Worm (Caenorhabditis elegans) whole organism, midembryonic: ENCODE results near the gene C47E8.9.

Experiments
- T22C8.4 ChIP-seq: fragments of 200-800 bp; sonication (Bioruptor generic); IDR thresholded peaks from 2 replicates; pipeline ENCODE4 v1.3.6; 2022; ENCODE audit warnings: missing genetic modification characterization, missing compliant biosample characterization
- cog-1 ChIP-seq: sonication (generic microtip); optimal IDR thresholded peaks from 2 replicates; lab custom pipeline; 2016; ENCODE audit warnings: missing genetic modification characterization, missing compliant biosample characterization
- flt-1 ChIP-seq: fragments of 200-800 bp; sonication (Bioruptor generic); IDR thresholded peaks from 2 replicates; pipeline ENCODE4 v1.3.6; 2022; ENCODE audit warnings: missing genetic modification characterization, missing compliant biosample characterization
- klf-2 ChIP-seq: fragments of 200-800 bp; sonication (Bioruptor generic); conservative IDR thresholded peaks from 2 replicates; pipeline ENCODE4 v1.3.6; 2022; ENCODE audit warnings: missing genetic modification reagents, missing genetic modification characterization, missing compliant biosample characterization
- med-1 ChIP-seq: sonication (generic microtip); optimal IDR thresholded peaks from 2 replicates; lab custom pipeline; 2017; ENCODE audit warnings: missing genetic modification characterization, mild to moderate bottlenecking, missing compliant biosample characterization, antibody characterized with exemption, missing genetic modification reagents; ENCODE audit not compliant: insufficient read depth
- ref-1 ChIP-seq: fragments of 200-800 bp; sonication (Bioruptor generic); conservative IDR thresholded peaks from 2 replicates; pipeline ENCODE4 v1.3.6; 2022; ENCODE audit warnings: missing genetic modification reagents, missing genetic modification characterization, missing compliant biosample characterization
- tab-1 ChIP-seq: fragments of 200-800 bp; sonication (Bioruptor generic); IDR thresholded peaks from 2 replicates; pipeline ENCODE4 v1.3.6; 2022; ENCODE audit warnings: missing genetic modification characterization, missing compliant biosample characterization
- ztf-23 ChIP-seq: fragments of 200-800 bp; sonication (Bioruptor generic); IDR thresholded peaks from 2 replicates; pipeline ENCODE4 v1.3.6; 2022; ENCODE audit warnings: missing genetic modification reagents, missing genetic modification characterization, missing compliant biosample characterization
- ztf-29 ChIP-seq: fragments of 200-800 bp; sonication (Bioruptor generic); IDR thresholded peaks from 2 replicates; pipeline ENCODE4 v1.3.6; 2022; ENCODE audit warnings: missing genetic modification reagents, missing genetic modification characterization, missing compliant biosample characterization

C47E8.9 gene

ce11 chrV:14683926-14684325, 20.8 kb downstream of the C47E8.9 start:
- TF ChIP-seq flt-1 (GFP tag; lab: Robert Waterston, UW) = no peak
- TF ChIP-seq cog-1 (tag; lab: Kevin White, UChicago) = no peak
- TF ChIP-seq med-1 (GFP tag; lab: Kevin White, UChicago) = no peak
- TF ChIP-seq tab-1 (GFP tag; lab: Robert Waterston, UW) = no peak
- TF ChIP-seq ztf-23 (GFP tag; lab: Robert Waterston, UW) = no peak
- TF ChIP-seq T22C8.4 (GFP tag; lab: Robert Waterston, UW) = no peak
- no peak for TF ChIP-seq ref-1 (GFP tag; lab: Robert Waterston, UW)
- TF ChIP-seq klf-2 (GFP tag; lab: Robert Waterston, UW) = no peak
- no peak for TF ChIP-seq ztf-29 (GFP tag; lab: Robert Waterston, UW)

ce11 chrV:14684359-14685312, 21.5 kb downstream of the C47E8.9 start, which contains the start of gene hsp-90:
TSS of gene hsp-90 (plus strand) at chrV:14684918.
- no peak for TF ChIP-seq med-1 (GFP tag; lab: Kevin White, UChicago)
- TF ChIP-seq cog-1 (tag; lab: Kevin White, UChicago) = no peak
- no peak for TF ChIP-seq flt-1 (GFP tag; lab: Robert Waterston, UW)
- TF ChIP-seq T22C8.4 (GFP tag; lab: Robert Waterston, UW) = no peak
- TF ChIP-seq ztf-29 (GFP tag; lab: Robert Waterston, UW) = no peak
- no peak for TF ChIP-seq tab-1 (GFP tag; lab: Robert Waterston, UW)
- TF ChIP-seq ztf-23 (GFP tag; lab: Robert Waterston, UW) = no peak
- TF ChIP-seq klf-2 (GFP tag; lab: Robert Waterston, UW) = no peak
- no peak for TF ChIP-seq ref-1 (GFP tag; lab: Robert Waterston, UW)

- TF ChIP-seq tab-1 (GFP tag; lab: Robert Waterston, UW) (no peak), ztf-29 (GFP tag; lab: Robert Waterston, UW) (no peak), ztf-23 (GFP tag; lab: Robert Waterston, UW) (peak; percentile 88), cog-1 (tag; lab: Kevin White, UChicago) (peak; percentile 90), ref-1 (GFP tag; lab: Robert Waterston, UW) (no peak), med-1 (GFP tag; lab: Kevin White, UChicago) (no peak), klf-2 (GFP tag; lab: Robert Waterston, UW) (no peak), T22C8.4 (GFP tag; lab: Robert Waterston, UW) (0 out of 2 replicates have a peak, but pooled peaks have one; percentile 50), flt-1 (GFP tag; lab: Robert Waterston, UW) (peak; percentile 69)
These were observed 22.4 kb downstream of the C47E8.9 start, which contains the start of gene C47E8.4 for ce11 chrV:14685435-14686058. TSS of gene C47E8.4 (minus strand) at chrV:14685485.

ce11 chrV:14686231-14687105, 23.4 kb downstream of the C47E8.9 start:
- TF ChIP-seq T22C8.4 (GFP tag; lab: Robert Waterston, UW) (no peak), ztf-23 (GFP tag; lab: Robert Waterston, UW) (no peak), med-1 (GFP tag; lab: Kevin White, UChicago) (no peak), klf-2 (GFP tag; lab: Robert Waterston, UW) (no peak), flt-1 (GFP tag; lab: Robert Waterston, UW) (no peak), tab-1 (GFP tag; lab: Robert Waterston, UW) (no peak), ref-1 (GFP tag; lab: Robert Waterston, UW) (no peak), cog-1 (tag; lab: Kevin White, UChicago) (no peak), ztf-29 (GFP tag; lab: Robert Waterston, UW) (no peak)

- TF ChIP-seq med-1 (GFP tag; lab: Kevin White, UChicago) = no peak
- TF ChIP-seq cog-1 (tag; lab: Kevin White, UChicago) = no peak
- no peak for TF ChIP-seq klf-2 (GFP tag; lab: Robert Waterston, UW)
- TF ChIP-seq ztf-23 (GFP tag; lab: Robert Waterston, UW) = no peak
- TF ChIP-seq ref-1 (GFP tag; lab: Robert Waterston, UW) = no peak
- no peak for TF ChIP-seq tab-1 (GFP tag; lab: Robert Waterston, UW)
- TF ChIP-seq T22C8.4 (GFP tag; lab: Robert Waterston, UW) = no peak
- TF ChIP-seq flt-1 (GFP tag; lab: Robert Waterston, UW) = no peak
- TF ChIP-seq ztf-29 (GFP tag; lab: Robert Waterston, UW) = no peak
These were observed 24.2 kb downstream of the C47E8.9 start for ce11 chrV:14687106-14687964.

- no peak for TF ChIP-seq klf-2 (GFP tag; lab: Robert Waterston, UW)
- TF ChIP-seq ztf-29 (GFP tag; lab: Robert Waterston, UW) = no peak
- TF ChIP-seq tab-1 (GFP tag; lab: Robert Waterston, UW) = no peak
- TF ChIP-seq cog-1 (tag; lab: Kevin White, UChicago) = no peak
- no peak for TF ChIP-seq ztf-23 (GFP tag; lab: Robert Waterston, UW)
- TF ChIP-seq T22C8.4 (GFP tag; lab: Robert Waterston, UW) = no peak
- no peak for TF ChIP-seq ref-1 (GFP tag; lab: Robert Waterston, UW)
- TF ChIP-seq flt-1 (GFP tag; lab: Robert Waterston, UW) = no peak
- no peak for TF ChIP-seq med-1 (GFP tag; lab: Kevin White, UChicago)
These were observed 25.2 kb downstream of the C47E8.9 start, which contains the start of gene C47E8.11 for ce11 chrV:14688097-14688912. TSS of gene C47E8.11 (plus strand) at chrV:14688616.
